Fruit fly (Drosophila melanogaster) whole organism, embryonic: ENCODE measurements around the gene jhamt.

Source experiments
- Ada2b ChIP-seq: fragments of 200-800 bp; sonication (Bioruptor generic); IDR thresholded peaks from 2 replicates; pipeline ENCODE4 v1.3.6; 2022; ENCODE audit warnings: missing biosample characterization, missing genetic modification characterization
- Bgb ChIP-seq: fragments of 200-800 bp; sonication (Bioruptor generic); IDR thresholded peaks from 2 replicates; pipeline ENCODE4 v1.3.6; 2022; ENCODE audit warnings: missing biosample characterization, missing genetic modification characterization; ENCODE audit not compliant: partially characterized antibody
- Bteb2 ChIP-seq: fragments of 200-800 bp; sonication (Bioruptor generic); optimal IDR thresholded peaks from 2 replicates; lab custom pipeline; 2016; ENCODE audit warnings: missing biosample characterization, missing genetic modification characterization
- CG10565 ChIP-seq: fragments of 200-800 bp; sonication (Bioruptor generic); optimal IDR thresholded peaks from 3 replicates; lab custom pipeline; 2016; ENCODE audit warnings: missing biosample characterization, mild to moderate bottlenecking, missing genetic modification characterization
- CG1233 ChIP-seq: fragments of 200-800 bp; sonication (Bioruptor generic); optimal IDR thresholded peaks from 4 replicates; lab custom pipeline; 2018; ENCODE audit warnings: missing biosample characterization, mild to moderate bottlenecking, missing genetic modification characterization
- CG17385 ChIP-seq: fragments of 200-800 bp; sonication (Bioruptor generic); optimal IDR thresholded peaks from 3 replicates; lab custom pipeline; 2018; ENCODE audit warnings: missing biosample characterization, mild to moderate bottlenecking, missing genetic modification characterization
- CG18619 ChIP-seq: fragments of 200-800 bp; sonication (Bioruptor generic); optimal IDR thresholded peaks from 3 replicates; lab custom pipeline; 2017; ENCODE audit warnings: missing biosample characterization, mild to moderate bottlenecking, missing genetic modification characterization
- CG3407 ChIP-seq: fragments of 200-800 bp; sonication (Bioruptor generic); optimal IDR thresholded peaks from 2 replicates; lab custom pipeline; 2018; ENCODE audit warnings: missing biosample characterization, mild to moderate bottlenecking, missing genetic modification characterization
- CG3838 ChIP-seq: fragments of 200-800 bp; sonication (Bioruptor generic); optimal IDR thresholded peaks from 3 replicates; lab custom pipeline; 2016; ENCODE audit warnings: missing biosample characterization, missing genetic modification characterization
- CG4617 ChIP-seq: fragments of 200-800 bp; sonication (Bioruptor generic); optimal IDR thresholded peaks from 3 replicates; lab custom pipeline; 2016; ENCODE audit warnings: missing biosample characterization, missing genetic modification characterization, borderline replicate concordance
- CG6254 ChIP-seq: fragments of 200-800 bp; sonication (Bioruptor generic); optimal IDR thresholded peaks from 3 replicates; lab custom pipeline; 2017; ENCODE audit warnings: mild to moderate bottlenecking, missing biosample characterization, missing genetic modification reagents, missing genetic modification characterization
- CG7357 ChIP-seq: fragments of 200-800 bp; sonication (Bioruptor generic); IDR thresholded peaks from 3 replicates; pipeline ENCODE4 v1.3.6; 2022; ENCODE audit warnings: missing biosample characterization, missing genetic modification characterization
- CG7786 ChIP-seq: fragments of 200-800 bp; sonication (Bioruptor generic); optimal IDR thresholded peaks from 2 replicates; lab custom pipeline; 2016; ENCODE audit warnings: missing biosample characterization, missing genetic modification characterization
- CG8388 ChIP-seq: fragments of 200-800 bp; sonication (Bioruptor generic); optimal IDR thresholded peaks from 2 replicates; lab custom pipeline; 2019; ENCODE audit warnings: missing biosample characterization, mild to moderate bottlenecking, missing genetic modification characterization, moderate library complexity
- CG8924 ChIP-seq: fragments of 200-800 bp; optimal IDR thresholded peaks from 3 replicates; lab custom pipeline; 2019; ENCODE audit warnings: missing biosample characterization, mild to moderate bottlenecking, missing genetic modification characterization, moderate library complexity
- CG9817 ChIP-seq: fragments of 200-800 bp; sonication (Bioruptor generic); optimal IDR thresholded peaks from 2 replicates; lab custom pipeline; 2018; ENCODE audit warnings: missing biosample characterization, mild to moderate bottlenecking, missing genetic modification characterization, moderate library complexity
- Camta ChIP-seq: fragments of 200-800 bp; sonication (Bioruptor generic); optimal IDR thresholded peaks from 2 replicates; lab custom pipeline; 2016; ENCODE audit warnings: missing biosample characterization, missing genetic modification characterization
- D19A ChIP-seq: fragments of 200-800 bp; optimal IDR thresholded peaks from 3 replicates; lab custom pipeline; 2019; ENCODE audit warnings: missing biosample characterization, mild to moderate bottlenecking, missing genetic modification characterization, moderate library complexity
- E2f2 ChIP-seq: fragments of 200-800 bp; sonication (Bioruptor generic); IDR thresholded peaks from 2 replicates; pipeline ENCODE4 v1.3.6; 2022; ENCODE audit warnings: missing biosample characterization, missing genetic modification characterization
- Ets65A ChIP-seq: fragments of 200-800 bp; sonication (Bioruptor generic); peaks from one replicate; lab custom pipeline; 2016; ENCODE audit warnings: missing biosample characterization, missing genetic modification characterization
- Fer1 ChIP-seq: fragments of 200-800 bp; sonication (Bioruptor generic); optimal IDR thresholded peaks from 2 replicates; lab custom pipeline; 2017; ENCODE audit warnings: missing biosample characterization, mild to moderate bottlenecking, missing genetic modification characterization
- Hr51 ChIP-seq, 2 experiments: fragments of 200-800 bp; sonication (Bioruptor generic); optimal IDR thresholded peaks; 2 replicates in 1 of 2; 3 replicates in 1 of 2; lab custom pipeline; 2016 to 2018; ENCODE audit warnings: missing biosample characterization in 2 of 2, missing genetic modification characterization in 2 of 2, mild to moderate bottlenecking in 1 of 2, moderate library complexity in 1 of 2
- Meics ChIP-seq: fragments of 200-800 bp; sonication (Bioruptor generic); optimal IDR thresholded peaks from 2 replicates; lab custom pipeline; 2017; ENCODE audit warnings: missing biosample characterization, mild to moderate bottlenecking, missing genetic modification characterization
- Neu2 ChIP-seq: fragments of 200-800 bp; sonication (Bioruptor generic); optimal IDR thresholded peaks from 3 replicates; lab custom pipeline; 2016; ENCODE audit warnings: missing biosample characterization, missing genetic modification characterization, borderline replicate concordance
- Nf-YB ChIP-seq: fragments of 200-800 bp; sonication (Bioruptor generic); optimal IDR thresholded peaks from 3 replicates; lab custom pipeline; 2019; ENCODE audit warnings: missing biosample characterization, mild to moderate bottlenecking, missing genetic modification characterization, moderate library complexity
- Pdp1 ChIP-seq, 2 experiments: fragments of 200-800 bp; sonication (Bioruptor generic); optimal IDR thresholded peaks; 3 replicates each; lab custom pipeline; 2016; ENCODE audit warnings: missing biosample characterization in 2 of 2, missing genetic modification characterization in 2 of 2, mild to moderate bottlenecking in 1 of 2, moderate library complexity in 1 of 2
- Sry-β ChIP-seq: fragments of 200-800 bp; sonication (Bioruptor generic); optimal IDR thresholded peaks from 2 replicates; lab custom pipeline; 2018; ENCODE audit warnings: missing biosample characterization, mild to moderate bottlenecking, missing genetic modification characterization, moderate library complexity
- Stat92E ChIP-seq, 3 experiments: fragments of >200 bp in 2 of 3; fragments of 200-800 bp in 1 of 3; sonication (Bioruptor generic) in 1 of 3; optimal IDR thresholded peaks; 2 replicates each; lab custom pipeline; 2017 to 2019; ENCODE audit warnings: missing biosample characterization in 3 of 3, missing genetic modification characterization in 3 of 3, mild to moderate bottlenecking in 1 of 3, moderate library complexity in 1 of 3
- Tbp ChIP-seq: fragments of >200 bp; optimal IDR thresholded peaks from 2 replicates; lab custom pipeline; 2018; ENCODE audit warnings: missing biosample characterization, missing genetic modification characterization
- croc ChIP-seq: fragments of 200-800 bp; sonication (Bioruptor generic); conservative IDR thresholded peaks from 3 replicates; pipeline ENCODE4 v1.3.6; 2022; ENCODE audit warnings: missing biosample characterization, missing genetic modification characterization
- danr ChIP-seq: fragments of 200-800 bp; sonication (Bioruptor generic); IDR thresholded peaks from 2 replicates; pipeline ENCODE4 v1.3.6; 2022; ENCODE audit warnings: missing biosample characterization, missing genetic modification characterization
- disco-r ChIP-seq: fragments of 200-800 bp; sonication (Bioruptor generic); optimal IDR thresholded peaks from 2 replicates; lab custom pipeline; 2016; ENCODE audit warnings: missing biosample characterization, missing genetic modification characterization
- dmrt11E ChIP-seq: fragments of 200-800 bp; sonication (Bioruptor generic); optimal IDR thresholded peaks from 3 replicates; lab custom pipeline; 2018; ENCODE audit warnings: missing biosample characterization, mild to moderate bottlenecking, missing genetic modification characterization, moderate library complexity
- gce ChIP-seq: fragments of 200-800 bp; sonication (Bioruptor generic); IDR thresholded peaks from 3 replicates; pipeline ENCODE4 v1.3.6; 2022; ENCODE audit warnings: missing biosample characterization, missing genetic modification characterization
- gem ChIP-seq: fragments of 200-800 bp; sonication (Bioruptor generic); optimal IDR thresholded peaks from 2 replicates; lab custom pipeline; 2019; ENCODE audit warnings: missing biosample characterization, mild to moderate bottlenecking, missing genetic modification characterization, moderate library complexity
- h ChIP-seq: fragments of >200 bp; optimal IDR thresholded peaks from 2 replicates; lab custom pipeline; 2017
- hth ChIP-seq: fragments of >200 bp; optimal IDR thresholded peaks from 2 replicates; lab custom pipeline; 2017; ENCODE audit warnings: inconsistent platforms
- jigr1 ChIP-seq: fragments of 200-800 bp; sonication (Bioruptor generic); IDR thresholded peaks from 3 replicates; pipeline ENCODE4 v1.3.6; 2022; ENCODE audit warnings: missing biosample characterization, missing genetic modification characterization
- ken ChIP-seq: fragments of 200-800 bp; sonication (Bioruptor generic); IDR thresholded peaks from 3 replicates; pipeline ENCODE4 v1.3.6; 2022; ENCODE audit warnings: missing biosample characterization, missing genetic modification characterization
- org-1 ChIP-seq: fragments of 200-800 bp; sonication (Bioruptor generic); optimal IDR thresholded peaks from 2 replicates; lab custom pipeline; 2017; ENCODE audit warnings: missing biosample characterization, missing genetic modification characterization
- psq ChIP-seq: fragments of 200-800 bp; sonication (Bioruptor generic); optimal IDR thresholded peaks from 2 replicates; lab custom pipeline; 2017; ENCODE audit warnings: missing biosample characterization, missing genetic modification characterization
- pum ChIP-seq: fragments of 200-800 bp; sonication (Bioruptor generic); optimal IDR thresholded peaks from 2 replicates; lab custom pipeline; 2016; ENCODE audit warnings: missing biosample characterization, missing genetic modification characterization
- pzg ChIP-seq: fragments of 200-800 bp; sonication (Bioruptor generic); optimal IDR thresholded peaks from 3 replicates; lab custom pipeline; 2018; ENCODE audit warnings: missing biosample characterization, mild to moderate bottlenecking, missing genetic modification characterization, moderate library complexity
- schlank ChIP-seq: fragments of 200-800 bp; sonication (Bioruptor generic); optimal IDR thresholded peaks from 2 replicates; lab custom pipeline; 2018; ENCODE audit warnings: missing biosample characterization, mild to moderate bottlenecking, missing genetic modification characterization
- sd ChIP-seq: fragments of 200-800 bp; sonication (Bioruptor generic); optimal IDR thresholded peaks from 3 replicates; lab custom pipeline; 2018; ENCODE audit warnings: missing biosample characterization, mild to moderate bottlenecking, missing genetic modification characterization, moderate library complexity
- tna ChIP-seq: fragments of 200-800 bp; sonication (Bioruptor generic); IDR thresholded peaks from 2 replicates; pipeline ENCODE4 v1.3.6; 2022; ENCODE audit warnings: missing biosample characterization, missing genetic modification characterization; ENCODE audit not compliant: partially characterized antibody
- toy ChIP-seq: fragments of 200-800 bp; sonication (Bioruptor generic); IDR thresholded peaks from 2 replicates; pipeline ENCODE4 v1.3.6; 2022; ENCODE audit warnings: missing biosample characterization, missing genetic modification characterization
- unc-4 ChIP-seq: fragments of 200-800 bp; sonication (Bioruptor generic); IDR thresholded peaks from 2 replicates; pipeline ENCODE4 v1.3.6; 2022; ENCODE audit warnings: missing biosample characterization, missing genetic modification characterization; ENCODE audit not compliant: partially characterized antibody
- usp ChIP-seq: fragments of >200 bp; optimal IDR thresholded peaks from 2 replicates; lab custom pipeline; 2017; ENCODE audit warnings: missing biosample characterization, missing genetic modification characterization
- z ChIP-seq: fragments of 200-800 bp; sonication (Bioruptor generic); IDR thresholded peaks from 3 replicates; pipeline ENCODE4 v1.3.6; 2022; ENCODE audit warnings: missing biosample characterization, missing genetic modification characterization
- zen ChIP-seq: fragments of 200-800 bp; sonication (Bioruptor generic); optimal IDR thresholded peaks from 3 replicates; lab custom pipeline; 2018; ENCODE audit warnings: missing biosample characterization, mild to moderate bottlenecking, missing genetic modification characterization, moderate library complexity

The jhamt gene

dm6 chr2L:16329102-16329520 is 36.6 kb upstream of the jhamt start, which contains the start of gene mRpL4 (continued):
- TF ChIP-seq CG10565 (no peak), CG6254 (GFP tag; lab: Kevin White, UChicago) (peak; percentile 17), CG3838 (GFP tag; lab: Kevin White, UChicago) (peak; percentile 32), Ets65A (no peak), Hr51 (GFP tag; optimal IDR thresholded peaks at IDR 0.05; lab: Kevin White, UChicago) (no peak), CG8388 (GFP tag; lab: Kevin White, UChicago) (peak; percentile 49), CG17385 (peak; percentile 40), ken (peak; percentile 65; the same call in 1 of the 3 replicates), Tbp (GFP tag; lab: Kevin White, UChicago) (no peak), CG3407 (GFP tag; lab: Kevin White, UChicago) (no peak), schlank (tag; lab: Kevin White, UChicago) (peak; percentile 5), Neu2 (GFP tag; lab: Kevin White, UChicago) (no peak), Camta (GFP tag; lab: Kevin White, UChicago) (peak; percentile 80), jigr1 (GFP tag; lab: Robert Waterston, UW) (no peak), D19A (tag; lab: Kevin White, UChicago) (peak; percentile 37), CG18619 (GFP tag; lab: Kevin White, UChicago) (no peak), gem (peak; percentile 71), CG4617 (GFP tag; lab: Kevin White, UChicago) (peak; percentile 89), Bgb (GFP tag; lab: Robert Waterston, UW) (peak; percentile 99), Meics (GFP tag; lab: Kevin White, UChicago) (peak; percentile 100), CG7786 (peak; percentile 69), Stat92E (GFP tag; optimal IDR thresholded peaks at IDR 0.05; lab: Kevin White, UChicago) (no peak), danr (no peak), pzg (GFP tag; lab: Kevin White, UChicago) (peak; percentile 82), zen (tag; lab: Kevin White, UChicago) (peak; percentile 49), Pdp1 (GFP tag; optimal IDR thresholded peaks at IDR 0.05; lab: Kevin White, UChicago) (peak in 1 of 2 experiments; percentile 83), h (lab: Kevin White, UChicago) (no peak), Bteb2 (GFP tag; lab: Kevin White, UChicago) (peak; percentile 59), toy (no peak), gce (peak; percentile 60; the same call in 2 of the 3 replicates), dmrt11E (tag; lab: Kevin White, UChicago) (peak; percentile 46), croc (GFP tag; lab: Robert Waterston, UW) (no peak), Nf-YB (GFP tag; lab: Kevin White, UChicago) (peak; percentile 6), pum (peak; percentile 85), CG8924 (tag; lab: Kevin White, UChicago) (peak; percentile 57), org-1 (GFP tag; lab: Kevin White, UChicago) (no peak), Ada2b (GFP tag; lab: Robert Waterston, UW) (peak; percentile 41; the same call in 1 of the 2 replicates), hth (lab: Kevin White, UChicago) (no peak), CG1233 (peak; percentile 44), tna (GFP tag; lab: Robert Waterston, UW) (peak; percentile 99), psq (GFP tag; lab: Kevin White, UChicago) (peak; percentile 47), disco-r (GFP tag; lab: Kevin White, UChicago) (peak; percentile 35), Fer1 (GFP tag; lab: Kevin White, UChicago) (no peak), Sry-β (GFP tag; lab: Kevin White, UChicago) (peak; percentile 49), usp (GFP tag; lab: Kevin White, UChicago) (no peak), sd (tag; lab: Kevin White, UChicago) (no peak), unc-4 (GFP tag; lab: Robert Waterston, UW) (peak; percentile 98), CG9817 (tag; lab: Kevin White, UChicago) (peak; percentile 54), CG7357 (no peak), E2f2 (GFP tag; lab: Robert Waterston, UW) (peak; percentile 53; the same call in 1 of the 2 replicates), z (GFP tag; lab: Robert Waterston, UW) (no peak)
